Worm (Caenorhabditis elegans) whole organism, young adult: ENCODE results near the gene rfc-3.

ENCODE experiments used
- B0336.3 ChIP-seq: fragments of 200-800 bp; sonication (Bioruptor generic); IDR thresholded peaks from 2 replicates; pipeline ENCODE4 v1.3.6; 2022; ENCODE audit warnings: missing genetic modification characterization, missing compliant biosample characterization
- F10E7.11 ChIP-seq: sonication (generic microtip); optimal IDR thresholded peaks from 2 replicates; lab custom pipeline; 2017; ENCODE audit warnings: mild to moderate bottlenecking, missing genetic modification characterization, moderate library complexity, missing compliant biosample characterization
- F22D6.2 ChIP-seq: sonication (generic microtip); optimal IDR thresholded peaks from 2 replicates; lab custom pipeline; 2016; ENCODE audit warnings: mild to moderate bottlenecking, missing genetic modification characterization, missing compliant biosample characterization
- F33H1.4 ChIP-seq: fragments of 200-800 bp; sonication (Bioruptor generic); IDR thresholded peaks from 2 replicates; pipeline ENCODE4 v1.3.6; 2022; ENCODE audit warnings: missing genetic modification reagents, missing genetic modification characterization, missing compliant biosample characterization
- F39B2.1 ChIP-seq: fragments of 200-800 bp; sonication (Bioruptor generic); IDR thresholded peaks from 2 replicates; pipeline ENCODE4 v1.3.6; 2022; ENCODE audit warnings: missing genetic modification reagents, missing genetic modification characterization, missing compliant biosample characterization
- F49E8.2 ChIP-seq: sonication (generic microtip); optimal IDR thresholded peaks from 3 replicates; lab custom pipeline; 2017; ENCODE audit warnings: missing genetic modification characterization, mild to moderate bottlenecking, missing compliant biosample characterization, antibody characterized with exemption, moderate library complexity; ENCODE audit not compliant: insufficient read depth
- F57A8.1 ChIP-seq: fragments of 200-800 bp; sonication (Bioruptor generic); optimal IDR thresholded peaks from 2 replicates; lab custom pipeline; 2018; ENCODE audit warnings: mild to moderate bottlenecking, missing genetic modification characterization, moderate library complexity, missing compliant biosample characterization
- K12H6.12 ChIP-seq: fragments of 200-800 bp; sonication (Bioruptor generic); optimal IDR thresholded peaks from 2 replicates; lab custom pipeline; 2018; ENCODE audit warnings: mild to moderate bottlenecking, missing genetic modification characterization, missing compliant biosample characterization
- T07F8.4 ChIP-seq: sonication (generic microtip); optimal IDR thresholded peaks from 2 replicates; lab custom pipeline; 2016; ENCODE audit warnings: mild to moderate bottlenecking, missing genetic modification characterization, moderate library complexity, missing compliant biosample characterization
- T26A5.8 ChIP-seq: sonication (generic microtip); optimal IDR thresholded peaks from 2 replicates; lab custom pipeline; 2016; ENCODE audit warnings: missing genetic modification characterization, missing compliant biosample characterization
- Y53G8AR.9 ChIP-seq: fragments of 200-800 bp; sonication (Bioruptor generic); conservative IDR thresholded peaks from 2 replicates; pipeline ENCODE4 v1.3.6; 2022; ENCODE audit warnings: missing genetic modification reagents, missing genetic modification characterization, missing compliant biosample characterization
- Y79H2A.3 ChIP-seq: fragments of 200-800 bp; sonication (Bioruptor generic); conservative IDR thresholded peaks from 2 replicates; pipeline ENCODE4 v1.3.6; 2022; ENCODE audit warnings: missing genetic modification reagents, missing genetic modification characterization, missing compliant biosample characterization
- atf-7 ChIP-seq: sonication (generic microtip); optimal IDR thresholded peaks from 2 replicates; lab custom pipeline; 2017; ENCODE audit warnings: mild to moderate bottlenecking, missing genetic modification characterization, missing compliant biosample characterization
- attf-3 ChIP-seq: fragments of 200-800 bp; sonication (Bioruptor generic); conservative IDR thresholded peaks from 2 replicates; pipeline ENCODE4 v1.3.6; 2022; ENCODE audit warnings: missing genetic modification reagents, missing genetic modification characterization, missing compliant biosample characterization
- attf-5 ChIP-seq: fragments of 200-800 bp; sonication (Bioruptor generic); optimal IDR thresholded peaks from 2 replicates; lab custom pipeline; 2018; ENCODE audit warnings: mild to moderate bottlenecking, missing genetic modification characterization, missing compliant biosample characterization
- ceh-100 ChIP-seq: fragments of 200-800 bp; sonication (Bioruptor generic); IDR thresholded peaks from 2 replicates; pipeline ENCODE4 v1.3.6; 2022; ENCODE audit warnings: missing genetic modification reagents, missing genetic modification characterization, missing compliant biosample characterization
- ceh-27 ChIP-seq: fragments of 200-800 bp; sonication (Bioruptor generic); optimal IDR thresholded peaks from 2 replicates; lab custom pipeline; 2018; ENCODE audit warnings: mild to moderate bottlenecking, missing genetic modification characterization, moderate library complexity, missing compliant biosample characterization
- dpl-1 ChIP-seq: fragments of 150-350 bp; optimal IDR thresholded peaks from 2 replicates; lab custom pipeline; 2014; ENCODE audit warnings: missing biosample characterization, missing genetic modification reagents, missing genetic modification characterization
- efl-1 ChIP-seq: fragments of 150-350 bp; optimal IDR thresholded peaks from 2 replicates; lab custom pipeline; 2014; ENCODE audit warnings: missing biosample characterization, missing genetic modification reagents, missing genetic modification characterization
- egl-44 ChIP-seq: fragments of 200-800 bp; sonication (Bioruptor generic); IDR thresholded peaks from 2 replicates; pipeline ENCODE4 v1.3.6; 2022; ENCODE audit warnings: missing genetic modification reagents, missing genetic modification characterization, missing compliant biosample characterization
- gei-17 ChIP-seq: fragments of 200-800 bp; sonication (Bioruptor generic); optimal IDR thresholded peaks from 2 replicates; lab custom pipeline; 2018; ENCODE audit warnings: mild to moderate bottlenecking, missing genetic modification characterization, missing compliant biosample characterization
- hlh-26 ChIP-seq: fragments of 200-800 bp; sonication (Bioruptor generic); conservative IDR thresholded peaks from 2 replicates; pipeline ENCODE4 v1.3.6; 2022; ENCODE audit warnings: missing genetic modification reagents, missing genetic modification characterization, missing compliant biosample characterization
- hmg-1.2 ChIP-seq: fragments of 200-800 bp; sonication (Bioruptor generic); IDR thresholded peaks from 2 replicates; pipeline ENCODE4 v1.3.6; 2022; ENCODE audit warnings: missing genetic modification reagents, missing genetic modification characterization, missing compliant biosample characterization
- let-526 ChIP-seq: fragments of 200-800 bp; sonication (Bioruptor generic); IDR thresholded peaks from 2 replicates; pipeline ENCODE4 v1.3.6; 2022; ENCODE audit warnings: missing genetic modification reagents, missing genetic modification characterization, missing compliant biosample characterization
- let-607 ChIP-seq, 2 experiments: fragments of 200-800 bp in 1 of 2; sonication (Bioruptor generic) in 1 of 2; sonication (generic microtip) in 1 of 2; optimal IDR thresholded peaks; 2 replicates each; lab custom pipeline; 2016 to 2018; ENCODE audit warnings: mild to moderate bottlenecking in 2 of 2, missing compliant biosample characterization in 2 of 2, missing genetic modification characterization in 2 of 2, moderate library complexity in 2 of 2, missing genotype in 1 of 2
- lsl-1 ChIP-seq: fragments of 200-800 bp; sonication (Bioruptor generic); optimal IDR thresholded peaks from 2 replicates; lab custom pipeline; 2018; ENCODE audit warnings: mild to moderate bottlenecking, missing genetic modification characterization, moderate library complexity, missing compliant biosample characterization
- madf-10 ChIP-seq: sonication (generic microtip); optimal IDR thresholded peaks from 2 replicates; lab custom pipeline; 2016; ENCODE audit warnings: mild to moderate bottlenecking, missing genetic modification characterization, missing compliant biosample characterization
- madf-3 ChIP-seq: fragments of 200-800 bp; sonication (Bioruptor generic); IDR thresholded peaks from 2 replicates; pipeline ENCODE4 v1.3.6; 2022; ENCODE audit warnings: missing genetic modification reagents, missing genetic modification characterization, missing compliant biosample characterization
- madf-6 ChIP-seq: fragments of 200-800 bp; sonication (Bioruptor generic); IDR thresholded peaks from 2 replicates; pipeline ENCODE4 v1.3.6; 2022; ENCODE audit warnings: missing genetic modification reagents, missing genetic modification characterization, missing compliant biosample characterization
- mes-4 ChIP-seq: sonication (generic microtip); optimal IDR thresholded peaks from 2 replicates; lab custom pipeline; 2016; ENCODE audit warnings: missing genotype, missing genetic modification characterization, missing compliant biosample characterization
- nhr-120 ChIP-seq: fragments of 200-800 bp; sonication (Bioruptor generic); IDR thresholded peaks from 2 replicates; pipeline ENCODE4 v1.3.6; 2022; ENCODE audit warnings: missing genetic modification characterization, missing compliant biosample characterization
- nhr-90 ChIP-seq: sonication (generic microtip); optimal IDR thresholded peaks from 2 replicates; lab custom pipeline; 2016; ENCODE audit warnings: missing genotype, mild to moderate bottlenecking, missing genetic modification characterization, missing compliant biosample characterization
- pha-4 ChIP-seq: fragments of 150-350 bp; sonication (generic microtip); optimal IDR thresholded peaks from 2 replicates; lab custom pipeline; 2014; ENCODE audit warnings: missing biosample characterization, missing genetic modification reagents, missing genetic modification characterization
- sdz-38 ChIP-seq: sonication (generic microtip); optimal IDR thresholded peaks from 2 replicates; lab custom pipeline; 2016; ENCODE audit warnings: missing genotype, missing genetic modification characterization, missing compliant biosample characterization
- snpc-1.1 ChIP-seq: sonication (generic microtip); optimal IDR thresholded peaks from 2 replicates; lab custom pipeline; 2017; ENCODE audit warnings: missing genetic modification characterization, mild to moderate bottlenecking, missing compliant biosample characterization, antibody characterized with exemption, moderate library complexity, missing genotype, missing genetic modification reagents; ENCODE audit not compliant: insufficient read depth
- snpc-3.4 ChIP-seq: sonication (generic microtip); optimal IDR thresholded peaks from 2 replicates; lab custom pipeline; 2017; ENCODE audit warnings: missing genetic modification characterization, mild to moderate bottlenecking, missing compliant biosample characterization, antibody characterized with exemption, moderate library complexity, missing genotype, missing genetic modification reagents
- snpc-4 ChIP-seq, 5 experiments: fragments of 150-350 bp in 1 of 5; sonication (generic microtip) in 4 of 5; optimal IDR thresholded peaks; 2 replicates each; lab custom pipeline; 2014 to 2018; ENCODE audit warnings: missing genetic modification characterization in 5 of 5, missing biosample characterization in 3 of 5, antibody characterized with exemption in 2 of 5, mild to moderate bottlenecking in 2 of 5, missing compliant biosample characterization in 2 of 5, missing genotype in 2 of 5, moderate library complexity in 2 of 5, missing genetic modification reagents in 1 of 5
- xnd-1 ChIP-seq: sonication (generic microtip); optimal IDR thresholded peaks from 2 replicates; lab custom pipeline; 2016; ENCODE audit warnings: missing genotype, missing genetic modification reagents, missing genetic modification characterization, missing compliant biosample characterization
- ztf-18 ChIP-seq: sonication (generic microtip); optimal IDR thresholded peaks from 2 replicates; lab custom pipeline; 2016; ENCODE audit warnings: missing genotype, mild to moderate bottlenecking, missing genetic modification characterization, missing compliant biosample characterization
- ztf-26 ChIP-seq: sonication (generic microtip); optimal IDR thresholded peaks from 2 replicates; lab custom pipeline; 2017; ENCODE audit warnings: missing genetic modification characterization, missing compliant biosample characterization
- ztf-3 ChIP-seq: fragments of 200-800 bp; sonication (Bioruptor generic); optimal IDR thresholded peaks from 2 replicates; lab custom pipeline; 2018; ENCODE audit warnings: mild to moderate bottlenecking, missing genetic modification characterization, missing compliant biosample characterization

rfc-3 gene

DNA sequence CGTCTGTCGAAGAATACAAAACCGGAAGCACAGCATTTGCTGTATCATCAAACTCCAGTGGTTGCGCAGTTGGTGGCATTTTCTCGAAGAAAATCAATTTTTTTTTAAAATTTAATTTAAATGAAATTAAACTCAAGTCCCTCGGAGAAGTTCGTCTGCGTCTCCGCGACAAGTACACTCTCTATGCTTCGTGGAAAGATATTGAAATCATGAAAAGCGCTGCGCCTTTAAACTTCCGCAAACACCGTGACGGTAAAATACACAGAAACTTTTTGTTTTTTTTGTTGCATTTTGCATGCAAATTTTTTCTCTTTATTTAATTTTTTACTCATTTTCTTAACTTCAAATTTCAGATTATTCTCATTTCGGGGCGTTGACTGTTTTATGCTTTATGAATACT, 3.1 kb downstream of the rfc-3 start, which contains the start of the genes dli-1, tin-9.2 and exos-4.1 (continued):
- TF ChIP-seq hmg-1.2 (peak; percentile 98), dpl-1 (GFP tag; lab: Kevin White, UChicago) (peak; percentile 58), F57A8.1 (no peak), lsl-1 (GFP tag; lab: Kevin White, UChicago) (peak; percentile 61), F39B2.1 (no peak), gei-17 (GFP tag; lab: Kevin White, UChicago) (no peak), ztf-3 (GFP tag; lab: Kevin White, UChicago) (no peak), K12H6.12 (no peak), sdz-38 (tag; lab: Kevin White, UChicago) (no peak), ceh-27 (GFP tag; lab: Kevin White, UChicago) (no peak), Y53G8AR.9 (GFP tag; lab: Robert Waterston, UW) (no peak), F33H1.4 (GFP tag; lab: Robert Waterston, UW) (peak; percentile 75)

DNA sequence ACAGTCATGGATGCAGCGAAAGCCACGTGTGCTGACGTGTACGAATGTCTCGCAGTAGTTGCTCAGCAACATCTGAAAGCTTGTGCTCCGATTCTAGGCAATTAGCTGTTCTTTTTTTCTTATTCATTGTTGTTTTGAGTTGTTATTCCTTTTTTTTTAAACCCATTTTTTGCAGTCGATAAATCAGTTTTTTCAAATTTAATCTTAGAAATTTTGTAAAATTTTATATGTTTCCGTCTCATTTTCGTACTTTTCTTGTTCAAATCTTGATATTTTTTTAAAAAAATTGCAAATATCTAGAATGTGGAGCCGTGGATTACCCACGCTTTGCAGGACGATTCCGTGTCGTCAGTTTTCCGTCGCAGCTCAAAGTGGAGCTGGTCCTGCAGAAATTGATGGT, 4.9 kb downstream of the rfc-3 start, which contains the start of gene fask-1:
Gene fask-1 (plus strand): TSS at position 301 of the 400 bp plus-strand sequence.
- TF ChIP-seq nhr-120 (GFP tag; lab: Robert Waterston, UW) (no peak), mes-4 (tag; lab: Kevin White, UChicago) (no peak), egl-44 (no peak), snpc-4 (GFP tag; optimal IDR thresholded peaks at IDR 0.05; lab: Kevin White, UChicago) (no peak), snpc-4 (tag; optimal IDR thresholded peaks at IDR 0.05; lab: Kevin White, UChicago) (no peak), ztf-26 (tag; lab: Kevin White, UChicago) (no peak), let-607 (tag; optimal IDR thresholded peaks at IDR 0.05; lab: Kevin White, UChicago) (no peak), ztf-18 (tag; lab: Kevin White, UChicago) (no peak), B0336.3 (no peak), F22D6.2 (tag; lab: Kevin White, UChicago) (no peak), pha-4 (tag; lab: Kevin White, UChicago) (no peak), ceh-100 (GFP tag; lab: Robert Waterston, UW) (no peak), madf-3 (GFP tag; lab: Robert Waterston, UW) (no peak)

DNA sequence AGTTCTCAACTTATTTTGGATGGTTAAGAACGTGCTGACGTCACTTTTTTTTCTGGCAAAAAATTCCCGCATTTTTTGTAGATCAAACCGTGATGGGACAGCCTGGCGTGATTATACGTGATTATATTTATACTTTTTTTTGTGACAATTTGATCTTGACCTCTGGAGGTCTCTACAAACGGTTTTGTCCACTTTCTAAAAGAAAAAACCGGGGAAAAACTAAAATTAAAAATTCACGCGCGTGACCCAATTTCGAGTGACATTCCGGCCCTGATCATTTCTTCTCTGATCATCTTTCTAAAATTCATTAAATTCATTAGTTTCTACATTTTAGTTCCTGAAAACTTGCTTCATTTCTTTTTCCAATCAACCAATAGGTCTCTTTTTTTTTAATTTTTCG, 9.3 kb downstream of the rfc-3 start, which contains the start of gene rde-11:
Gene rde-11 (plus strand): TSS at position 301 of the 400 bp plus-strand sequence.
- TF ChIP-seq ztf-3 (GFP tag; lab: Kevin White, UChicago) (no peak), attf-3 (GFP tag; lab: Robert Waterston, UW) (no peak), snpc-1.1 (tag; lab: Kevin White, UChicago) (no peak), hlh-26 (no peak), xnd-1 (tag; lab: Kevin White, UChicago) (peak; percentile 49), madf-6 (GFP tag; lab: Robert Waterston, UW) (peak; percentile 63), efl-1 (peak; percentile 44)

DNA sequence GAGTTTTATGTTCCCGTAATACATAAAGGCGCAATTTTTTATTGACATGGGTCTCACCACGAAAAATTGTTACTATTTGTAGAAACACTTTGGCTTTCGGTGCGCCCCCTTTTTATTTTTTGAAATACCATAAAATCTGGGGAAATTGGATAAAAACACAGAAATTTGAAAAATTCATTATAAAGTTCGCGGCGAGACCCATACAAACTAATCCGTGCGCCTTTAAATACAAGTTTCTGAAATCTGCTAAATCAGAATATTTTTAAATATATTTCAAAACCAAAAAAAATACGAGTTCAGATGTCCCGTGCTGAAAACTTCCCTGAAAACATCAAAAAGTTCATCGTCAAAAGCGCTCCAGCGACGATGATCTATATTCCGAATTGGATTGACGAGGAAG, 11.8 kb downstream of the rfc-3 start, which contains the start of gene B0564.2:
Gene B0564.2 (plus strand): TSS at position 301 of the 400 bp plus-strand sequence.
- TF ChIP-seq gei-17 (GFP tag; lab: Kevin White, UChicago) (no peak), madf-10 (tag; lab: Kevin White, UChicago) (no peak), F33H1.4 (GFP tag; lab: Robert Waterston, UW) (no peak), F49E8.2 (tag; lab: Kevin White, UChicago) (no peak), atf-7 (tag; lab: Kevin White, UChicago) (no peak), snpc-3.4 (no peak), T07F8.4 (tag; lab: Kevin White, UChicago) (no peak), attf-5 (GFP tag; lab: Kevin White, UChicago) (no peak), F10E7.11 (tag; lab: Kevin White, UChicago) (no peak), nhr-90 (tag; lab: Kevin White, UChicago) (no peak), snpc-4 (GFP tag; optimal IDR thresholded peaks at IDR 0.05; lab: Kevin White, UChicago) (no peak), snpc-4 (tag; optimal IDR thresholded peaks at IDR 0.05; lab: Kevin White, UChicago) (no peak), T26A5.8 (tag; lab: Kevin White, UChicago) (no peak), let-526 (GFP tag; lab: Robert Waterston, UW) (no peak), Y79H2A.3 (GFP tag; lab: Robert Waterston, UW) (no peak)
